Worm (Caenorhabditis elegans) whole organism, L4 larva: ENCODE measurements around the gene F10D7.3.

Experiments
- F37D6.2 ChIP-seq: sonication (generic microtip); optimal IDR thresholded peaks from 2 replicates; lab custom pipeline; 2016; ENCODE audit warnings: mild to moderate bottlenecking, missing genetic modification characterization, missing compliant biosample characterization
- R02D3.7 ChIP-seq: fragments of 150-350 bp; sonication (generic microtip); optimal IDR thresholded peaks from 3 replicates; lab custom pipeline; 2014; ENCODE audit warnings: missing biosample characterization, missing genetic modification characterization
- Y75B8A.6 ChIP-seq: fragments of 200-800 bp; sonication (Bioruptor generic); IDR thresholded peaks from 2 replicates; pipeline ENCODE4 v1.3.6; 2022; ENCODE audit warnings: missing genetic modification reagents, missing genetic modification characterization, missing compliant biosample characterization
- aha-1 ChIP-seq: fragments of 150-350 bp; peaks from one replicate; lab custom pipeline; 2014; ENCODE audit warnings: missing biosample characterization, missing genetic modification characterization
- aly-2 ChIP-seq: sonication (generic microtip); optimal IDR thresholded peaks from 2 replicates; lab custom pipeline; 2018; ENCODE audit warnings: missing biosample characterization, missing genetic modification characterization
- attf-4 ChIP-seq: sonication (generic microtip); optimal IDR thresholded peaks from 3 replicates; lab custom pipeline; 2017; ENCODE audit warnings: missing biosample characterization, missing genetic modification characterization
- ceh-32 ChIP-seq: sonication (generic microtip); optimal IDR thresholded peaks from 2 replicates; lab custom pipeline; 2016; ENCODE audit warnings: mild to moderate bottlenecking, missing genetic modification characterization, missing compliant biosample characterization; ENCODE audit not compliant: poor library complexity
- ces-1 ChIP-seq: fragments of 150-350 bp; sonication (generic microtip); optimal IDR thresholded peaks from 4 replicates; lab custom pipeline; 2014; ENCODE audit warnings: missing biosample characterization, missing genetic modification reagents, missing genetic modification characterization
- ctbp-1 ChIP-seq: fragments of 200-800 bp; sonication (Bioruptor generic); IDR thresholded peaks from 2 replicates; pipeline ENCODE4 v1.3.6; 2022; ENCODE audit warnings: missing genetic modification reagents, missing genetic modification characterization, missing compliant biosample characterization
- daf-16 ChIP-seq, 3 experiments: sonication (generic microtip); optimal IDR thresholded peaks; 2 replicates each; lab custom pipeline; 2016 to 2017; ENCODE audit warnings: missing genetic modification characterization in 3 of 3, missing genetic modification reagents in 3 of 3, mild to moderate bottlenecking in 2 of 3, missing compliant biosample characterization in 2 of 3, missing biosample characterization in 1 of 3, moderate library complexity in 1 of 3
- daf-19 ChIP-seq: fragments of 200-800 bp; sonication (Bioruptor generic); conservative IDR thresholded peaks from 2 replicates; pipeline ENCODE4 v1.3.6; 2022; ENCODE audit warnings: missing genetic modification characterization, missing compliant biosample characterization
- daf-8 ChIP-seq: fragments of 200-800 bp; sonication (Bioruptor generic); IDR thresholded peaks from 2 replicates; pipeline ENCODE4 v1.3.6; 2022; ENCODE audit warnings: missing genetic modification characterization, missing compliant biosample characterization
- dmd-8 ChIP-seq: fragments of 200-800 bp; sonication (Bioruptor generic); IDR thresholded peaks from 2 replicates; pipeline ENCODE4 v1.3.6; 2022; ENCODE audit warnings: missing genetic modification characterization, missing compliant biosample characterization
- dmd-9 ChIP-seq: fragments of 200-800 bp; sonication (Bioruptor generic); IDR thresholded peaks from 2 replicates; pipeline ENCODE4 v1.3.6; 2022; ENCODE audit warnings: missing genetic modification reagents, missing genetic modification characterization, missing compliant biosample characterization
- dve-1 ChIP-seq: sonication (generic microtip); optimal IDR thresholded peaks from 2 replicates; lab custom pipeline; 2017; ENCODE audit warnings: antibody characterized with exemption, mild to moderate bottlenecking, missing genetic modification characterization, missing compliant biosample characterization; ENCODE audit not compliant: insufficient read depth
- egl-27 ChIP-seq: sonication (generic microtip); optimal IDR thresholded peaks from 3 replicates; lab custom pipeline; 2017; ENCODE audit warnings: missing biosample characterization, missing genetic modification reagents, missing genetic modification characterization
- egl-43 ChIP-seq: fragments of 200-800 bp; sonication (Bioruptor generic); IDR thresholded peaks from 2 replicates; pipeline ENCODE4 v1.3.6; 2022; ENCODE audit warnings: missing genetic modification reagents, missing genetic modification characterization, missing compliant biosample characterization
- fos-1 ChIP-seq: fragments of 150-350 bp; optimal IDR thresholded peaks from 2 replicates; lab custom pipeline; 2014; ENCODE audit warnings: missing biosample characterization, missing genetic modification characterization
- hif-1 ChIP-seq, 2 experiments: sonication (generic microtip); optimal IDR thresholded peaks; 2 replicates each; lab custom pipeline; 2016 to 2017; ENCODE audit warnings: missing compliant biosample characterization in 2 of 2, missing genetic modification characterization in 2 of 2, missing genetic modification reagents in 2 of 2, missing genotype in 2 of 2, mild to moderate bottlenecking in 1 of 2
- lim-7 ChIP-seq: fragments of 200-800 bp; sonication (Bioruptor generic); IDR thresholded peaks from 2 replicates; pipeline ENCODE4 v1.3.6; 2022; ENCODE audit warnings: missing genetic modification characterization, missing compliant biosample characterization
- lin-15B ChIP-seq: fragments of 150-350 bp; sonication (generic microtip); optimal IDR thresholded peaks from 3 replicates; lab custom pipeline; 2014; ENCODE audit warnings: missing biosample characterization, missing genetic modification characterization
- madf-9 ChIP-seq: fragments of 200-800 bp; sonication (Bioruptor generic); conservative IDR thresholded peaks from 2 replicates; pipeline ENCODE4 v1.3.6; 2022; ENCODE audit warnings: missing genetic modification reagents, missing genetic modification characterization, missing compliant biosample characterization
- mdl-1 ChIP-seq, 2 experiments: fragments of 150-350 bp in 1 of 2; sonication (generic microtip) in 1 of 2; optimal IDR thresholded peaks; 2 replicates each; lab custom pipeline; 2014 to 2017; ENCODE audit warnings: missing biosample characterization in 2 of 2, missing genetic modification characterization in 2 of 2
- mdt-29 ChIP-seq: fragments of 200-800 bp; sonication (Bioruptor generic); IDR thresholded peaks from 2 replicates; pipeline ENCODE4 v1.3.6; 2022; ENCODE audit warnings: missing genetic modification reagents, missing genetic modification characterization, missing compliant biosample characterization
- mxl-2 ChIP-seq: fragments of 200-800 bp; sonication (Bioruptor generic); conservative IDR thresholded peaks from 2 replicates; pipeline ENCODE4 v1.3.6; 2022; ENCODE audit warnings: missing genetic modification reagents, missing genetic modification characterization, missing compliant biosample characterization
- nhr-237 ChIP-seq: sonication (generic microtip); optimal IDR thresholded peaks from 2 replicates; lab custom pipeline; 2017; ENCODE audit warnings: missing biosample characterization, missing genetic modification characterization
- nhr-25 ChIP-seq: sonication (generic microtip); optimal IDR thresholded peaks from 2 replicates; lab custom pipeline; 2017; ENCODE audit warnings: missing genetic modification characterization, mild to moderate bottlenecking, missing compliant biosample characterization, antibody characterized with exemption, moderate library complexity, borderline replicate concordance; ENCODE audit not compliant: insufficient read depth
- nhr-28 ChIP-seq: fragments of 150-350 bp; optimal IDR thresholded peaks from 2 replicates; lab custom pipeline; 2014; ENCODE audit warnings: missing biosample characterization, missing genetic modification characterization
- nhr-41 ChIP-seq: fragments of 200-800 bp; sonication (Bioruptor generic); IDR thresholded peaks from 2 replicates; pipeline ENCODE4 v1.3.6; 2022; ENCODE audit warnings: missing genetic modification reagents, missing genetic modification characterization, missing compliant biosample characterization
- nhr-6 ChIP-seq: fragments of 150-350 bp; optimal IDR thresholded peaks from 2 replicates; lab custom pipeline; 2014; ENCODE audit warnings: missing biosample characterization, missing genetic modification characterization
- pha-4 ChIP-seq, 2 experiments: fragments of 150-350 bp in 1 of 2; fragments of 200-800 bp in 1 of 2; sonication (Bioruptor generic) in 1 of 2; IDR thresholded peaks in 1 of 2; optimal IDR thresholded peaks in 1 of 2; 2 replicates each; pipeline versions ENCODE4 v1.3.6 to Lab custom; 2014 to 2022; ENCODE audit warnings: missing genetic modification characterization in 2 of 2, missing genetic modification reagents in 2 of 2, missing biosample characterization in 1 of 2, missing compliant biosample characterization in 1 of 2
- php-3 ChIP-seq: fragments of 200-800 bp; sonication (Bioruptor generic); IDR thresholded peaks from 2 replicates; pipeline ENCODE4 v1.3.6; 2022; ENCODE audit warnings: missing genetic modification reagents, missing genetic modification characterization, missing compliant biosample characterization
- pqm-1 ChIP-seq: sonication (generic microtip); optimal IDR thresholded peaks from 2 replicates; lab custom pipeline; 2017; ENCODE audit warnings: missing biosample characterization, missing genetic modification characterization
- rbr-2 ChIP-seq: sonication (generic microtip); optimal IDR thresholded peaks from 2 replicates; lab custom pipeline; 2016; ENCODE audit warnings: missing genotype, missing genetic modification characterization, missing compliant biosample characterization
- spr-3 ChIP-seq: fragments of 200-800 bp; sonication (Bioruptor generic); optimal IDR thresholded peaks from 2 replicates; lab custom pipeline; 2018; ENCODE audit warnings: mild to moderate bottlenecking, missing genetic modification characterization, missing compliant biosample characterization
- tag-97 ChIP-seq: fragments of 200-800 bp; sonication (Bioruptor generic); IDR thresholded peaks from 2 replicates; pipeline ENCODE4 v1.3.6; 2022; ENCODE audit warnings: missing genetic modification characterization, missing compliant biosample characterization
- unc-130 ChIP-seq: sonication (generic microtip); optimal IDR thresholded peaks from 2 replicates; lab custom pipeline; 2016; ENCODE audit warnings: missing genetic modification reagents, missing genetic modification characterization, missing compliant biosample characterization
- unc-39 ChIP-seq: sonication (generic microtip); optimal IDR thresholded peaks from 2 replicates; lab custom pipeline; 2017; ENCODE audit warnings: missing biosample characterization, missing genetic modification characterization
- unc-62 ChIP-seq, 3 experiments: fragments of 150-350 bp in 1 of 3; sonication (generic microtip); optimal IDR thresholded peaks in 2 of 3; peaks in 1 of 3; 1 replicate in 1 of 3; 2 replicates in 2 of 3; lab custom pipeline; 2014 to 2017; ENCODE audit warnings: missing biosample characterization in 3 of 3, missing genetic modification characterization in 3 of 3, missing genetic modification reagents in 3 of 3, missing genotype in 1 of 3
- zfp-2 ChIP-seq: sonication (generic microtip); optimal IDR thresholded peaks from 2 replicates; lab custom pipeline; 2016; ENCODE audit warnings: mild to moderate bottlenecking, missing genetic modification characterization, missing compliant biosample characterization
- zip-2 ChIP-seq: fragments of 150-350 bp; optimal IDR thresholded peaks from 2 replicates; lab custom pipeline; 2014; ENCODE audit warnings: missing biosample characterization, missing genetic modification characterization
- ztf-11 ChIP-seq: fragments of 150-350 bp; optimal IDR thresholded peaks from 2 replicates; lab custom pipeline; 2014; ENCODE audit warnings: missing biosample characterization, missing genetic modification characterization
- ztf-7 ChIP-seq: fragments of 150-350 bp; optimal IDR thresholded peaks from 2 replicates; lab custom pipeline; 2014; ENCODE audit warnings: missing biosample characterization, missing genetic modification characterization

The F10D7.3 gene

ce11 chrX:17349411-17349810 lies 25.0 kb downstream of the F10D7.3 start:
- TF ChIP-seq daf-16 (GFP tag; optimal IDR thresholded peaks at IDR 0.05; lab: Kevin White, UChicago) (no peak), daf-16 (tag; optimal IDR thresholded peaks at IDR 0.05; lab: Kevin White, UChicago) (no peak), aha-1 (tag; lab: Kevin White, UChicago) (peak; percentile 90)
- TF ChIP-seq, all 104 proteins: peak for 1

ce11 chrX:17340484-17340883 lies 34.0 kb downstream of the F10D7.3 start, which contains the start of gene C53C11.1:
Gene C53C11.1 (plus strand): TSS chrX:17340784.
- no peak for TF ChIP-seq mdt-29 (GFP tag; lab: Robert Waterston, UW)
- no peak for TF ChIP-seq ctbp-1
- no peak for TF ChIP-seq tag-97 (GFP tag; lab: Robert Waterston, UW)
- TF ChIP-seq dmd-9 (GFP tag; lab: Robert Waterston, UW): no peak
- no peak for TF ChIP-seq nhr-25 (tag; lab: Kevin White, UChicago)
- no peak for TF ChIP-seq nhr-6
- TF ChIP-seq egl-43 (GFP tag; lab: Robert Waterston, UW): no peak
- no peak for TF ChIP-seq daf-19 (GFP tag; lab: Robert Waterston, UW)
- no peak for TF ChIP-seq hif-1 (tag; optimal IDR thresholded peaks at IDR 0.05; lab: Kevin White, UChicago)

- TF ChIP-seq egl-27 (tag; lab: Kevin White, UChicago) (no peak), Y75B8A.6 (GFP tag; lab: Robert Waterston, UW) (no peak), mxl-2 (GFP tag; lab: Robert Waterston, UW) (no peak), mdt-29 (GFP tag; lab: Robert Waterston, UW) (no peak)
These were observed 35.5 kb downstream of the F10D7.3 start for ce11 chrX:17338944-17339343.

ce11 chrX:17336354-17336753 lies 38.1 kb downstream of the F10D7.3 start, which contains the start of gene C53C11.2:
Gene C53C11.2 (plus strand): TSS chrX:17336637.
- no peak for TF ChIP-seq fos-1 (tag; lab: Kevin White, UChicago)
- TF ChIP-seq nhr-237 (tag; lab: Kevin White, UChicago): no peak
- TF ChIP-seq nhr-6: no peak
- TF ChIP-seq dmd-8: no peak
- no peak for TF ChIP-seq zfp-2 (tag; lab: Kevin White, UChicago)
- no peak for TF ChIP-seq pha-4 (GFP tag; IDR thresholded peaks at IDR 0.05; lab: Robert Waterston, UW)
- no peak for TF ChIP-seq pha-4 (tag; optimal IDR thresholded peaks at IDR 0.05; lab: Kevin White, UChicago)
- TF ChIP-seq ces-1: no peak
- no peak for TF ChIP-seq daf-8 (GFP tag; lab: Robert Waterston, UW)
- TF ChIP-seq ctbp-1: no peak
- TF ChIP-seq php-3 (GFP tag; lab: Robert Waterston, UW): no peak
- no peak for TF ChIP-seq rbr-2
- TF ChIP-seq mxl-2 (GFP tag; lab: Robert Waterston, UW): no peak
- TF ChIP-seq mdl-1 (tag; optimal IDR thresholded peaks at IDR 0.05; lab: Kevin White, UChicago): no peak
- TF ChIP-seq attf-4 (tag; lab: Kevin White, UChicago): no peak
- no peak for TF ChIP-seq lim-7
- TF ChIP-seq madf-9 (GFP tag; lab: Robert Waterston, UW): no peak
- TF ChIP-seq spr-3 (GFP tag; lab: Kevin White, UChicago): no peak
- TF ChIP-seq daf-16 (GFP tag; optimal IDR thresholded peaks at IDR 0.05; lab: Kevin White, UChicago): no peak
- TF ChIP-seq daf-16 (tag; optimal IDR thresholded peaks at IDR 0.05; lab: Kevin White, UChicago): peak; percentile 79
- no peak for TF ChIP-seq R02D3.7
- TF ChIP-seq unc-39 (tag; lab: Kevin White, UChicago): no peak
- no peak for TF ChIP-seq unc-130
- TF ChIP-seq daf-19 (GFP tag; lab: Robert Waterston, UW): no peak
- no peak for TF ChIP-seq lin-15B (tag; lab: Kevin White, UChicago)
- TF ChIP-seq nhr-41 (GFP tag; lab: Robert Waterston, UW): no peak
- TF ChIP-seq nhr-25 (tag; lab: Kevin White, UChicago): no peak
- no peak for TF ChIP-seq ztf-11 (tag; lab: Kevin White, UChicago)
- no peak for TF ChIP-seq aly-2 (tag; lab: Kevin White, UChicago)
- peak; percentile 23 for TF ChIP-seq dve-1
- no peak for TF ChIP-seq ztf-7 (tag; lab: Kevin White, UChicago)
- no peak for TF ChIP-seq unc-62 (GFP tag; optimal IDR thresholded peaks at IDR 0.05 in 1 of 2; lab: Kevin White, UChicago)
- no peak for TF ChIP-seq unc-62 (tag; optimal IDR thresholded peaks at IDR 0.05; lab: Kevin White, UChicago)
- no peak for TF ChIP-seq ceh-32 (tag; lab: Kevin White, UChicago)
- no peak for TF ChIP-seq F37D6.2 (tag; lab: Kevin White, UChicago)
- peak; percentile 24 for TF ChIP-seq nhr-28 (tag; lab: Kevin White, UChicago)
- TF ChIP-seq zip-2: no peak
- peak; percentile 69 for TF ChIP-seq pqm-1 (tag; lab: Kevin White, UChicago)
